Worm (Caenorhabditis elegans) whole organism, L3 larva: ENCODE results near the gene ttr-42.

Experiments
- egl-5 ChIP-seq: fragments of 150-350 bp; optimal IDR thresholded peaks from 2 replicates; lab custom pipeline; 2017; ENCODE audit warnings: missing biosample characterization, missing genetic modification reagents, missing genetic modification characterization, inconsistent platforms
- ztf-11 ChIP-seq: fragments of 150-350 bp; optimal IDR thresholded peaks from 2 replicates; lab custom pipeline; 2014; ENCODE audit warnings: missing biosample characterization, missing genetic modification characterization

ce11 chrX:2559399-2559798, 18.1 kb upstream of the ttr-42 start:
- TF ChIP-seq ztf-11 (no peak), egl-5 (no peak)
